Worm (Caenorhabditis elegans) whole organism, L3 larva: ENCODE results near the gene gst-34.
"Not testable (repeated sequence)": the region's sequence is repeated elsewhere in the genome, so short reads cannot be mapped to it uniquely, and the experiment has no call there.

Experiments
- ZK546.5 ChIP-seq: sonication (generic microtip); optimal IDR thresholded peaks from 2 replicates; lab custom pipeline; 2017; ENCODE audit warnings: missing biosample characterization, missing genetic modification characterization
- ama-1 ChIP-seq: fragments of 150-350 bp; optimal IDR thresholded peaks from 2 replicates; lab custom pipeline; 2018
- ceh-16 ChIP-seq: sonication (generic microtip); optimal IDR thresholded peaks from 2 replicates; lab custom pipeline; 2017; ENCODE audit warnings: missing biosample characterization, missing genetic modification characterization
- ceh-82 ChIP-seq: fragments of 150-350 bp; optimal IDR thresholded peaks from 2 replicates; lab custom pipeline; 2014; ENCODE audit warnings: missing biosample characterization, missing genetic modification characterization
- ceh-9 ChIP-seq: sonication (generic microtip); optimal IDR thresholded peaks from 2 replicates; lab custom pipeline; 2018; ENCODE audit warnings: missing biosample characterization, missing genetic modification characterization
- egl-27 ChIP-seq: sonication (generic microtip); optimal IDR thresholded peaks from 4 replicates; lab custom pipeline; 2017; ENCODE audit warnings: missing biosample characterization, missing genetic modification reagents, missing genetic modification characterization
- egl-5 ChIP-seq: fragments of 150-350 bp; optimal IDR thresholded peaks from 2 replicates; lab custom pipeline; 2017; ENCODE audit warnings: missing biosample characterization, missing genetic modification reagents, missing genetic modification characterization, inconsistent platforms
- elt-2 ChIP-seq: sonication (generic microtip); optimal IDR thresholded peaks from 2 replicates; lab custom pipeline; 2016; ENCODE audit warnings: missing genetic modification reagents, mild to moderate bottlenecking, missing genetic modification characterization, missing compliant biosample characterization
- eor-1 ChIP-seq, 2 experiments: fragments of 150-350 bp; optimal IDR thresholded peaks; 2 replicates each; lab custom pipeline; 2014 to 2018; ENCODE audit warnings: missing biosample characterization in 2 of 2, missing genetic modification characterization in 2 of 2
- hmg-11 ChIP-seq: sonication (generic microtip); optimal IDR thresholded peaks from 2 replicates; lab custom pipeline; 2016; ENCODE audit warnings: missing genetic modification characterization, missing compliant biosample characterization
- lin-15B ChIP-seq: fragments of 150-350 bp; optimal IDR thresholded peaks from 2 replicates; lab custom pipeline; 2014; ENCODE audit warnings: missing biosample characterization, missing genetic modification characterization
- lin-39 ChIP-seq: fragments of 150-350 bp; optimal IDR thresholded peaks from 2 replicates; lab custom pipeline; 2018; ENCODE audit warnings: missing biosample characterization, missing genetic modification reagents, missing genetic modification characterization
- lsy-12 ChIP-seq: sonication (generic microtip); optimal IDR thresholded peaks from 2 replicates; lab custom pipeline; 2016; ENCODE audit warnings: mild to moderate bottlenecking, missing genetic modification characterization, missing compliant biosample characterization
- mdl-1 ChIP-seq: fragments of 150-350 bp; optimal IDR thresholded peaks from 2 replicates; lab custom pipeline; 2014; ENCODE audit warnings: missing biosample characterization, missing genetic modification characterization
- mml-1 ChIP-seq: fragments of 150-350 bp; sonication (generic microtip); optimal IDR thresholded peaks from 3 replicates; lab custom pipeline; 2014; ENCODE audit warnings: missing biosample characterization, missing genetic modification characterization
- nfya-1 ChIP-seq: sonication (generic microtip); optimal IDR thresholded peaks from 2 replicates; lab custom pipeline; 2017; ENCODE audit warnings: missing genetic modification characterization, mild to moderate bottlenecking, missing compliant biosample characterization, antibody characterized with exemption, moderate library complexity; ENCODE audit not compliant: insufficient read depth
- nhr-23 ChIP-seq: fragments of 150-350 bp; optimal IDR thresholded peaks from 2 replicates; lab custom pipeline; 2014; ENCODE audit warnings: missing biosample characterization, missing genetic modification reagents, missing genetic modification characterization
- nhr-237 ChIP-seq: fragments of 150-350 bp; optimal IDR thresholded peaks from 2 replicates; lab custom pipeline; 2014; ENCODE audit warnings: missing biosample characterization, missing genetic modification characterization
- nhr-25 ChIP-seq: sonication (generic microtip); optimal IDR thresholded peaks from 2 replicates; lab custom pipeline; 2017; ENCODE audit warnings: missing biosample characterization, missing genetic modification characterization
- nhr-43 ChIP-seq: sonication (generic microtip); optimal IDR thresholded peaks from 2 replicates; lab custom pipeline; 2016; ENCODE audit warnings: mild to moderate bottlenecking, missing genetic modification characterization, missing compliant biosample characterization; ENCODE audit not compliant: poor library complexity, severe bottlenecking
- nhr-67 ChIP-seq: fragments of 150-350 bp; optimal IDR thresholded peaks from 2 replicates; lab custom pipeline; 2014; ENCODE audit warnings: missing biosample characterization, missing genetic modification characterization
- nhr-76 ChIP-seq: fragments of 150-350 bp; sonication (generic microtip); optimal IDR thresholded peaks from 5 replicates; lab custom pipeline; 2014; ENCODE audit warnings: missing biosample characterization, missing genetic modification characterization
- nhr-77 ChIP-seq: fragments of 150-350 bp; optimal IDR thresholded peaks from 2 replicates; lab custom pipeline; 2014; ENCODE audit warnings: missing biosample characterization, missing genetic modification characterization
- pha-4 ChIP-seq: fragments of 150-350 bp; optimal IDR thresholded peaks from 2 replicates; lab custom pipeline; 2014; ENCODE audit warnings: missing biosample characterization, missing genetic modification reagents, missing genetic modification characterization
- pqm-1 ChIP-seq: fragments of 150-350 bp; optimal IDR thresholded peaks from 2 replicates; lab custom pipeline; 2017; ENCODE audit warnings: missing biosample characterization, missing genetic modification characterization, inconsistent platforms
- sea-2 ChIP-seq: fragments of 150-350 bp; sonication (generic microtip); optimal IDR thresholded peaks from 4 replicates; lab custom pipeline; 2014; ENCODE audit warnings: missing biosample characterization, missing genetic modification reagents, missing genetic modification characterization
- skn-1 ChIP-seq: fragments of 150-350 bp; optimal IDR thresholded peaks from 2 replicates; lab custom pipeline; 2014; ENCODE audit warnings: missing biosample characterization, missing genetic modification characterization
- snpc-4 ChIP-seq: fragments of 150-350 bp; optimal IDR thresholded peaks from 2 replicates; lab custom pipeline; 2014; ENCODE audit warnings: missing biosample characterization, missing genetic modification characterization
- unc-62 ChIP-seq: fragments of 150-350 bp; sonication (generic microtip); optimal IDR thresholded peaks from 4 replicates; lab custom pipeline; 2014; ENCODE audit warnings: missing biosample characterization, missing genetic modification reagents, missing genetic modification characterization
- zag-1 ChIP-seq: fragments of 150-350 bp; optimal IDR thresholded peaks from 2 replicates; lab custom pipeline; 2014; ENCODE audit warnings: missing biosample characterization, missing genetic modification characterization
- ztf-11 ChIP-seq: fragments of 150-350 bp; optimal IDR thresholded peaks from 2 replicates; lab custom pipeline; 2014; ENCODE audit warnings: missing biosample characterization, missing genetic modification characterization

Gene gst-34

DNA sequence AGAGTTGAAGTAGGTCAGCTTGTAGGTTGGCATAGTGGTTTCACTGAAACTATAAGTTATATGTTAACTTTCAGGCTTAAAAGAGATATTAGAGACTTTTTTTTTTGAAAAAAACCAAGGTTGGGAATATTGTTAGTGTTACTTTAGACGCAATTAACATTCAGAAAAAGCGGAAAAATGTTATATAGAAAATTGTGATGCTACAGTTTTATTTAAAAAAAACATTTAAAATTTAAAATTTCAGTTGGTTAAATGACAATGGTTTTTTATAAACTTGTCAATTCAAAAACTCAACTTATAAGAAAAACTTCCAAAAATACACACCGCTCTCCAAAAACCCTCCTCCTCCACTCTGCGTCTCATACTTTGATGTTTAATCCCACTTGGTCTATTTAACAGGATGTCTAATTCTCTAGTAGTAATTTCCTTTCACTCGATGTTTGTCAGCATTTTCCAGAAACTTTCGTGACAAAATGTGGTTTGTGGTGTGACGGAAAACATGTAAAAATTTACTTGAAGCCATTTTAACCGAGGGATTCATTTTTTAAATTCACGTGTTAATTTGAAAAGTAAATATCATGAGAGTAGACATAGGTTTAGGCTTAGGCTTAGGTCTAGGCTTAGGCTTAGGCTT lies 8.0 kb downstream of the gst-34 start, which contains the start of gene gst-31:
Gene gst-31, minus strand, starts transcription at position 51 of the 634 bp plus-strand sequence.
- no peak for TF ChIP-seq snpc-4
- TF ChIP-seq ZK546.5 (tag; lab: Kevin White, UChicago) = no peak
- TF ChIP-seq, all 47 proteins: peak for 0

- TF ChIP-seq lin-39 (peak; percentile 46), skn-1 (tag; lab: Kevin White, UChicago) (peak; percentile 76), nfya-1 (tag; lab: Kevin White, UChicago) (peak; percentile 37), pha-4 (tag; lab: Kevin White, UChicago) (peak; percentile 54), nhr-237 (tag; lab: Kevin White, UChicago) (no peak), zag-1 (tag; lab: Kevin White, UChicago) (no peak)
Observed at ce11 chrII:15173174-15173573, 9.9 kb downstream of the gst-34 start.

- not testable (repeated sequence) for TF ChIP-seq ceh-16; nhr-77 (tag; lab: Kevin White, UChicago); nhr-25 (tag; lab: Kevin White, UChicago)
Observed at ce11 chrII:15171816-15172215, 11.2 kb downstream of the gst-34 start, which contains the start of gene gst-39. Gene gst-39, minus strand, starts transcription at chrII:15171916.

DNA sequence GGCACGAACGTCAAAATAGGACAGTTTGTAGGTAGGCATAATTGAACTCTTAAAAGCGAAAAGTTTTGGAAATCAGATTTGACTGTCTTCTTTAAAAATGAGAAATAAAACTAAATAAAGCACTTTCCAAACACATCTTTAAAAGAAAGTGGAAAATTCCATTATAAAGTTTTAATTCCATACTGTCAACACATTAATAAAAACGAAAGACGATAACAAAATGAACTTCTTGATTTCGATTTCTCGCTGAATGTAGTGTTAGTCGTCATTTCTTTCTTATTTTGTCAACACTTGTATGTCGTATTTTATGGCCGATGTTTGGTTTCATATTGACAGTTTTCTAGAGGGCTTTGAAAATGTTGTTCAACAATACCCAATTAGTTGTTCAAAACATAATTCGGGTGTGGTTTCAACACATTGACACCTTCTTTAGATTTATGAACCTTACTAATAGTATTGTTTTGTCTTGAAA lies 13.2 kb downstream of the gst-34 start, which contains the start of gene gst-29:
Gene gst-29, minus strand, starts transcription at position 51 of the 472 bp plus-strand sequence.
- TF ChIP-seq pqm-1 (tag; lab: Kevin White, UChicago) (peak; percentile 33), pha-4 (tag; lab: Kevin White, UChicago) (peak; percentile 43), elt-2 (tag; lab: Kevin White, UChicago) (peak; percentile 6), nhr-237 (tag; lab: Kevin White, UChicago) (no peak), nfya-1 (tag; lab: Kevin White, UChicago) (no peak)

ce11 chrII:15167340-15167739 lies 15.7 kb downstream of the gst-34 start, which contains the start of gene gst-28:
Gene gst-28, minus strand, starts transcription at chrII:15167577.
- no peak for TF ChIP-seq mdl-1 (tag; lab: Kevin White, UChicago)
- no peak for TF ChIP-seq ama-1 (lab: Kevin White, UChicago)
- TF ChIP-seq nhr-76 (tag; lab: Kevin White, UChicago) = no peak
- TF ChIP-seq ceh-9 (tag; lab: Kevin White, UChicago) = no peak
- TF ChIP-seq pha-4 (tag; lab: Kevin White, UChicago) = peak; percentile 40
- TF ChIP-seq skn-1 (tag; lab: Kevin White, UChicago) = no peak
- no peak for TF ChIP-seq unc-62
- TF ChIP-seq lin-15B = no peak
- TF ChIP-seq egl-5 = no peak
- TF ChIP-seq hmg-11 (tag; lab: Kevin White, UChicago) = no peak
- TF ChIP-seq nhr-43 (tag; lab: Kevin White, UChicago) = no peak
- TF ChIP-seq sea-2 = no peak
- TF ChIP-seq lsy-12 (tag; lab: Kevin White, UChicago) = no peak
- TF ChIP-seq zag-1 (tag; lab: Kevin White, UChicago) = no peak
- TF ChIP-seq ZK546.5 (tag; lab: Kevin White, UChicago) = no peak
- no peak for TF ChIP-seq mml-1 (tag; lab: Kevin White, UChicago)
- TF ChIP-seq elt-2 (tag; lab: Kevin White, UChicago) = peak; percentile 15
- TF ChIP-seq nhr-67 (tag; lab: Kevin White, UChicago) = no peak
- no peak for TF ChIP-seq eor-1 (tag; optimal IDR thresholded peaks at IDR 0.05; lab: Kevin White, UChicago)
- no peak for TF ChIP-seq ztf-11 (tag; lab: Kevin White, UChicago)
- no peak for TF ChIP-seq ceh-82
- no peak for TF ChIP-seq egl-27 (tag; lab: Kevin White, UChicago)
- no peak for TF ChIP-seq nhr-25 (tag; lab: Kevin White, UChicago)
- no peak for TF ChIP-seq nhr-23
- peak; percentile 41 for TF ChIP-seq pqm-1 (tag; lab: Kevin White, UChicago)
